Worm (Caenorhabditis elegans): ENCODE measurements around the gene R02F11.2.

DNA sequence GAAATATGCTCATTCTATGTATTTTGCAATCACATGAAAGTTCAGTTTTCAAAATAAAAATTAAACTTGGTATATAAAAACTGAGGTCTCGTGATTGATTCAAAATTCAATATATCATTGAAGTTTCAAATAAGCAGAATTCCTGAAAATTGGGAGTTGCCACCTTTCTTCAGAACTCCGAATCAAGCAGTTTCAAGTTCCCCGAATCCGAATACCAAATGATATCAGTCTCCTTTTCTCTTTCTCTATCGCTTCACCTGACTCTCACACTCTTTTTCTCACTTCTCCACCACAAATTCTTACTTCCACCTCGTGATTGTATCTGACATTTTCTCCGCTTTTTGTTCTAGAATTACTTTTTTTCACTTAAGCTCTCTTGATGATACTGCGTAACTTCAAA, at the start of gene R02F11.2:
- no peak for TF ChIP-seq him-1 (tag; optimal IDR thresholded peaks at IDR 0.05)
- TF ChIP-seq dao-5 (tag; optimal IDR thresholded peaks at IDR 0.05), result no peak

All from whole organism, L4/young adult.